Worm (Caenorhabditis elegans) whole organism, L1 larva: ENCODE data around the gene unc-49.

Experiments
- aly-2 ChIP-seq: fragments of 150-350 bp; optimal IDR thresholded peaks from 2 replicates; lab custom pipeline; 2014; ENCODE audit warnings: missing biosample characterization, missing genetic modification characterization
- elt-2 ChIP-seq: sonication (generic microtip); optimal IDR thresholded peaks from 2 replicates; lab custom pipeline; 2016; ENCODE audit warnings: missing genetic modification characterization, mild to moderate bottlenecking, inconsistent platforms, missing compliant biosample characterization, missing genetic modification reagents
- hlh-17 ChIP-seq: fragments of 200-800 bp; sonication (Bioruptor generic); optimal IDR thresholded peaks from 2 replicates; lab custom pipeline; 2018; ENCODE audit warnings: missing genetic modification characterization, mild to moderate bottlenecking, missing compliant biosample characterization, moderate library complexity, borderline replicate concordance
- jun-1 ChIP-seq: fragments of 150-350 bp; optimal IDR thresholded peaks from 2 replicates; lab custom pipeline; 2014; ENCODE audit warnings: missing biosample characterization, missing genetic modification reagents, missing genetic modification characterization
- zag-1 ChIP-seq: fragments of 150-350 bp; optimal IDR thresholded peaks from 2 replicates; lab custom pipeline; 2014; ENCODE audit warnings: missing biosample characterization, missing genetic modification characterization
- ztf-11 ChIP-seq, 2 experiments: sonication (generic microtip); optimal IDR thresholded peaks; 2 replicates each; lab custom pipeline; 2016 to 2017; ENCODE audit warnings: missing genetic modification characterization in 2 of 2, missing biosample characterization in 1 of 2, missing compliant biosample characterization in 1 of 2
- ztf-4 ChIP-seq: fragments of 150-350 bp; optimal IDR thresholded peaks from 2 replicates; lab custom pipeline; 2014; ENCODE audit warnings: missing biosample characterization, missing genetic modification characterization

DNA sequence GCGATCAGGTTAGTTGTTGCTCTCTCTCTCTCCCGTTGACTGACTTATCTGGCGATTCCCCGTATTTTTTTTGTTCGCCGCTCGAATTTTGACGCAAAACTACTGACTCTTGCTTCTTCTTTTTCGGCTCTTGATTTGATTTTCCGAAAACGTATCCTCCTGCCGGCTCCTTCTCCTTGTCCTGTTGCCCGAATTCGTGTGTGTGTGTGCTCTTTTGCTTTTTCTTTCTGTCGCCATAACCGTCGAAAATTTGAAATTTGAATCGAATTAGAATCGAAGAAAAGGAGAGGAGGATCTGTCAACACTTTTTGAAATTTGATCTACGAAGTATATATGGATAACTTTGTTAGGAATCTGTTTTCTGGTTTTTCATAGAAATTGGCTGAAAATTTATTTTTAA lies 8.0 kb upstream of the unc-49 start:
- TF ChIP-seq aly-2 (no peak), elt-2 (tag; lab: Kevin White, UChicago) (no peak), jun-1 (tag; lab: Kevin White, UChicago) (no peak), ztf-11 (tag; optimal IDR thresholded peaks at IDR 0.05; lab: Kevin White, UChicago) (no peak), zag-1 (tag; lab: Kevin White, UChicago) (no peak), ztf-4 (tag; lab: Kevin White, UChicago) (no peak), hlh-17 (GFP tag; lab: Kevin White, UChicago) (no peak)
